Worm (Caenorhabditis elegans): Measurements from ENCODE around the gene nrde-1.

Gene nrde-1

ce11 chrIII:3704967-3705366 lies 8.3 kb upstream of the nrde-1 start, which contains the start of gene wdr-5.1 (continued):
- TF ChIP-seq ztf-4 (tag; optimal IDR thresholded peaks at IDR 0.05): no peak
- no peak for TF ChIP-seq zag-1 (tag; optimal IDR thresholded peaks at IDR 0.05)
- no peak for TF ChIP-seq egl-5 (tag; optimal IDR thresholded peaks at IDR 0.05)
- TF ChIP-seq nhr-77 (tag; optimal IDR thresholded peaks at IDR 0.05): no peak
- TF ChIP-seq nfya-1 (tag; optimal IDR thresholded peaks at IDR 0.05; ENCODE audit: insufficient read depth): peak; percentile 45
- peak; percentile 37 for TF ChIP-seq pha-4 (tag; optimal IDR thresholded peaks at IDR 0.05)
- no peak for TF ChIP-seq aly-2 (tag; optimal IDR thresholded peaks at IDR 0.05)
- no peak for TF ChIP-seq ZK546.5 (tag; optimal IDR thresholded peaks at IDR 0.05)
- no peak for TF ChIP-seq ceh-9 (tag; optimal IDR thresholded peaks at IDR 0.05)
- peak; percentile 64 for TF ChIP-seq ama-1 (optimal IDR thresholded peaks at IDR 0.05)
- TF ChIP-seq fkh-10 (GFP tag; optimal IDR thresholded peaks at IDR 0.05): no peak
- TF ChIP-seq nhr-11 (tag; optimal IDR thresholded peaks at IDR 0.05): no peak
- TF ChIP-seq R02D3.7 (tag; optimal IDR thresholded peaks at IDR 0.05): no peak
- TF ChIP-seq snpc-4 (tag; optimal IDR thresholded peaks at IDR 0.05): no peak
- no peak for TF ChIP-seq elt-3 (tag; optimal IDR thresholded peaks at IDR 0.05)

ce11 chrIII:3706586-3706985 lies 6.7 kb upstream of the nrde-1 start, which contains the start of gene dph-1:
TSS of gene dph-1 (plus strand) at chrIII:3706886.
- no peak for TF ChIP-seq nhr-23 (tag; optimal IDR thresholded peaks at IDR 0.05)
- no peak for TF ChIP-seq nhr-77 (tag; optimal IDR thresholded peaks at IDR 0.05)
- TF ChIP-seq fkh-10 (GFP tag; optimal IDR thresholded peaks at IDR 0.05): no peak
- TF ChIP-seq egl-5 (tag; optimal IDR thresholded peaks at IDR 0.05): no peak
- no peak for TF ChIP-seq ceh-9 (tag; optimal IDR thresholded peaks at IDR 0.05)
- no peak for TF ChIP-seq lin-39 (tag; optimal IDR thresholded peaks at IDR 0.05)
- TF ChIP-seq ztf-11 (tag; optimal IDR thresholded peaks at IDR 0.05): no peak
- no peak for TF ChIP-seq ceh-16 (tag; optimal IDR thresholded peaks at IDR 0.05)

ce11 chrIII:3709030-3709429 lies 4.2 kb upstream of the nrde-1 start, which contains the start of gene alkb-8:
TSS of gene alkb-8 (plus strand) at chrIII:3709330.
- TF ChIP-seq lin-39 (tag; optimal IDR thresholded peaks at IDR 0.05): no peak
- TF ChIP-seq elt-2 (tag; optimal IDR thresholded peaks at IDR 0.05): no peak
- TF ChIP-seq sea-2 (GFP tag; optimal IDR thresholded peaks at IDR 0.05): no peak
- no peak for TF ChIP-seq ama-1 (optimal IDR thresholded peaks at IDR 0.05)
- TF ChIP-seq R02D3.7 (tag; optimal IDR thresholded peaks at IDR 0.05): no peak
- no peak for TF ChIP-seq ztf-4 (tag; optimal IDR thresholded peaks at IDR 0.05)
- no peak for TF ChIP-seq nhr-76 (tag; optimal IDR thresholded peaks at IDR 0.05)

ce11 chrIII:3716073-3716659 lies 2.9 kb downstream of the nrde-1 start:
- TF ChIP-seq ztf-11 (tag; optimal IDR thresholded peaks at IDR 0.05): no peak
- TF ChIP-seq ztf-4 (tag; optimal IDR thresholded peaks at IDR 0.05): no peak
- TF ChIP-seq R02D3.7 (tag; optimal IDR thresholded peaks at IDR 0.05): peak; percentile 62
- peak; percentile 9 for TF ChIP-seq hmg-11 (tag; optimal IDR thresholded peaks at IDR 0.05)

ce11 chrIII:3719564-3719963 lies 6.3 kb downstream of the nrde-1 start, which contains the start of gene C14B1.8:
TSS of gene C14B1.8 (minus strand) at chrIII:3719680.
- TF ChIP-seq zag-1 (tag; optimal IDR thresholded peaks at IDR 0.05) (no peak), lin-15B (tag; optimal IDR thresholded peaks at IDR 0.05) (peak; percentile 51), mml-1 (tag; optimal IDR thresholded peaks at IDR 0.05) (no peak)

- TF ChIP-seq pqm-1 (tag; optimal IDR thresholded peaks at IDR 0.05): no peak
- no peak for TF ChIP-seq unc-62 (GFP tag; optimal IDR thresholded peaks at IDR 0.05)
- TF ChIP-seq fos-1 (tag; optimal IDR thresholded peaks at IDR 0.05): no peak
- no peak for TF ChIP-seq fkh-10 (GFP tag; optimal IDR thresholded peaks at IDR 0.05)
- no peak for TF ChIP-seq nhr-43 (tag; optimal IDR thresholded peaks at IDR 0.05; ENCODE audit: poor library complexity, severe bottlenecking)
- TF ChIP-seq ama-1 (optimal IDR thresholded peaks at IDR 0.05): no peak
- no peak for TF ChIP-seq R02D3.7 (tag; optimal IDR thresholded peaks at IDR 0.05)
- TF ChIP-seq aly-2 (tag; optimal IDR thresholded peaks at IDR 0.05): no peak
- no peak for TF ChIP-seq daf-12 (tag; optimal IDR thresholded peaks at IDR 0.05)
- no peak for TF ChIP-seq tbx-2 (tag; optimal IDR thresholded peaks at IDR 0.05)
- TF ChIP-seq ceh-82 (tag; optimal IDR thresholded peaks at IDR 0.05): no peak
- no peak for TF ChIP-seq ZK546.5 (tag; optimal IDR thresholded peaks at IDR 0.05)
- no peak for TF ChIP-seq nfya-1 (tag; optimal IDR thresholded peaks at IDR 0.05; ENCODE audit: insufficient read depth)
- no peak for TF ChIP-seq ceh-16 (tag; optimal IDR thresholded peaks at IDR 0.05)
- TF ChIP-seq pha-4 (tag; optimal IDR thresholded peaks at IDR 0.05): no peak
- TF ChIP-seq skn-1 (tag; optimal IDR thresholded peaks at IDR 0.05): no peak
- TF ChIP-seq nhr-237 (tag; optimal IDR thresholded peaks at IDR 0.05): no peak
These were observed 10.5 kb downstream of the nrde-1 start for ce11 chrIII:3723726-3724125.

All from whole organism, L3 larva.